Fruit fly (Drosophila melanogaster): Measurements from ENCODE around the gene BoYb.

The BoYb gene

dm6 chr3L:22901612-22902011 lies at the start of gene BoYb:
BoYb (plus strand) TSS chr3L:22901912.
- TF ChIP-seq CTCF (optimal IDR thresholded peaks at IDR 0.05): no peak
- no peak for TF ChIP-seq CG8478 (optimal IDR thresholded peaks at IDR 0.05)

DNA sequence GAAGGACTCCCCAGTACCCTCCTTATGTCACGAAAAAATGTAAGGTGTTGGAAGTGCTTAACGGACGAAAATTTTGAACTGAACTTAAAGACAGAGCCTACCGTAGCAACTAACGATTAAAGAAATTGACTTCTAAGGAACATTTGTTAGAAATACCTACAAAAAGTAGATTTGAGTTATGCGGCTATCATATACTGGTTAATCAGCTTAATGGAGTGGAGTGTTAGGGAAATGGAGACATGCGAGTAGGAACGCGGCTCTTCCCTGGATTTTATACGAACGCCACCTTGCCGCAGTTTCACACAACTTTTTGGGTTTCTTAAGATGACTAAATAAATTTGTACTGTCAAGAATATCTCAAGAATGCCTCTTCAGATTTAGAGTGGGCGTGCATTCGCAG lies 48.3 kb upstream of the BoYb start, which contains the start of gene CG32462:
CG32462 (minus strand) TSS at position 101 of the 400 bp plus-strand sequence.
- TF ChIP-seq CTCF (optimal IDR thresholded peaks at IDR 0.05) (no peak), CG8478 (optimal IDR thresholded peaks at IDR 0.05) (no peak)

- TF ChIP-seq CG8478 (optimal IDR thresholded peaks at IDR 0.05): no peak
Observed at dm6 chr3L:22856009-22856477, 45.7 kb upstream of the BoYb start, which contains the start of gene CG32459. CG32459 (minus strand) TSS chr3L:22856059.

dm6 chr3L:22860487-22860886 lies 41.2 kb upstream of the BoYb start, which contains the start of gene CG13239:
CG13239 (plus strand) TSS chr3L:22860787.
- no peak for TF ChIP-seq CTCF (optimal IDR thresholded peaks at IDR 0.05)

DNA sequence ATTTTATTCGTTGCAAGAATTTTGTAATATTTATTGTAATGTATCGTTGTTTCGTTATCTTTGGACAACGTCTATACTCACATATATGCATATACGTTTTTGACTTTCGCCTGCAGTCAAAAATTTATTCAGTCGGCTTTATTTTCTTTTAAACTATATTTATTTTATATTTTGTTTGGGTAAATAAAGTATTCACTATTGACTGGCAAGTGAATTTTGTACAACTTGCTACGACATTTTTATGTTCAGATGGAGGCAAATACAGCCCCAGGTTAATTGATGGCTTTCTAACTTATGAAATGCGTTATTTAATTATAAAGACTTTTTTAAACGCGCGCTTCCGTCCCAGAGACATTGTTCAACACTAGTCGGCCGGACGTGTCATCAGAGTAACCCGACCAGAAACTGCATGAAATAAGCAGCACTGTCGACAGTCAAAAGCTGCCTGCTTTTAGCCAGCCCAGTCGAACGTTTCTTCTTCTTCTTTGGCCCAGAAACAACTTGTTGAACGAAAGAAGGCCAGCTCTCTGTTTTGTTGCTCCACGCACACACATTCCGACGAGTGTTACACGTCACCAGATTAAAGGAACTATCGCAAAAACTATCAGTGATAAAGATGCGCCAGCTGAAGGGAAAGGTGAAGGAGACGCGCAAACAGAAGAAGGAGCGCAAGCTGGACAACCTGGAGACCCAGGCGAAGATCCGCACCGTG lies 38.2 kb upstream of the BoYb start, which contains the start of gene CG33169:
CG33169 (plus strand) TSS at position 498 of the 712 bp plus-strand sequence.
- TF ChIP-seq CTCF (optimal IDR thresholded peaks at IDR 0.05): peak in 1 of 2 experiments; percentile 53
- TF ChIP-seq CG8478 (optimal IDR thresholded peaks at IDR 0.05): no peak

- no peak for TF ChIP-seq CG8478 (optimal IDR thresholded peaks at IDR 0.05)
- no peak for TF ChIP-seq CTCF (optimal IDR thresholded peaks at IDR 0.05)
Observed at dm6 chr3L:22864254-22865060, 37.3 kb upstream of the BoYb start, which contains the start of gene CG33170. CG33170 (plus strand) TSS chr3L:22864600.

- TF ChIP-seq CTCF (optimal IDR thresholded peaks at IDR 0.05): no peak
- no peak for TF ChIP-seq CG8478 (optimal IDR thresholded peaks at IDR 0.05)
Observed at dm6 chr3L:22865061-22865418, 36.7 kb upstream of the BoYb start.

DNA sequence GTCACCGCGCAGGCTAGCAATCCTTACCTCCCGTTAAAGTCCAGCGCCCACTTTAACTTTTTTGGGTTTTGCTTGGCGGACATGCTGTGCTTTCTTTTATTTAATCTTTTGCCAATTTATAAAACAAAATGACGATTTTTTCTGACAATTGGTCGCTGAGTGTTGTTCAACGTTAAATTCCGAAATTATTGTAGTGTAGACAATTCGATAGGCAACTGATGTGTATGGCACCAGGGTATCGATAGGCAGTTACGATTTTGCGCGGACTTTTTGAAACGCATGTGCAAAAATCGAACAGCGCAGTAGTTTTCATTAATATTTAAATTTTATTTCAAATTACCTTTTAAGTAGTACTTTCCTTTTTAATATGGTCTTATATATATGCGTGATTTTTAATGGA lies 33.6 kb upstream of the BoYb start, which contains the start of gene EMC4:
EMC4 (minus strand) TSS at position 174 of the 400 bp plus-strand sequence.
- TF ChIP-seq CG8478 (optimal IDR thresholded peaks at IDR 0.05): no peak
- TF ChIP-seq CTCF (optimal IDR thresholded peaks at IDR 0.05): no peak

dm6 chr3L:22870378-22870777 lies 31.3 kb upstream of the BoYb start:
- no peak for TF ChIP-seq CTCF (optimal IDR thresholded peaks at IDR 0.05)
- no peak for TF ChIP-seq CG8478 (optimal IDR thresholded peaks at IDR 0.05)

- TF ChIP-seq CTCF (optimal IDR thresholded peaks at IDR 0.05) (no peak), CG8478 (optimal IDR thresholded peaks at IDR 0.05) (no peak)
Observed at dm6 chr3L:22871030-22871844, 30.5 kb upstream of the BoYb start.

DNA sequence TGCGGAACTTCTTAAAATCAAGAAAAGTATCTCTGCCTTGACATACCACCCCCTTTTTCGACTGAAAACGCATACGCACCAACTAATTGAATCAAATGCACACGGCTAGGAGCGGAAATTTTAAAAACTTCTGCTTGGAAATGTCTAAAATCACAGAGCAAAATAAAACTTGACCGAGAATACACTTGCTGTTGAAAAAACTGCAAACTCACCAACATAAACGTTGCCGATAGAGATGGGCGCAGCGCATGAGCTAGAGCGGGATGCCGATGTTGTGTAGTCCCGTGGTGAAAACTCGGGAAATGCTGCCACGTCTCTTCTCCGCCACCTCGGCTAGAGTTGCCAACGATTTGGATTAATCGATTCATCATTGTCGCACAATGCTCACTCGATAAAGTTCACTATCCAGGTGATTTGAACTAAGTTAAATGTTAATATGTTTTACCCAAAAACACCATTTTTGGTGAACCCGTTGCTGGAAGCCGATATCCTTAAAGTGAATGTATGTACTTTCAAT lies 29.8 kb upstream of the BoYb start, which contains the start of the genes CG11109 and Arf1:
CG11109 (plus strand) TSS at position 356 of the 517 bp plus-strand sequence.
Arf1 (minus strand) TSS at position 387 of the 517 bp plus-strand sequence.
- TF ChIP-seq CG8478 (optimal IDR thresholded peaks at IDR 0.05) (no peak), CTCF (optimal IDR thresholded peaks at IDR 0.05) (no peak)

DNA sequence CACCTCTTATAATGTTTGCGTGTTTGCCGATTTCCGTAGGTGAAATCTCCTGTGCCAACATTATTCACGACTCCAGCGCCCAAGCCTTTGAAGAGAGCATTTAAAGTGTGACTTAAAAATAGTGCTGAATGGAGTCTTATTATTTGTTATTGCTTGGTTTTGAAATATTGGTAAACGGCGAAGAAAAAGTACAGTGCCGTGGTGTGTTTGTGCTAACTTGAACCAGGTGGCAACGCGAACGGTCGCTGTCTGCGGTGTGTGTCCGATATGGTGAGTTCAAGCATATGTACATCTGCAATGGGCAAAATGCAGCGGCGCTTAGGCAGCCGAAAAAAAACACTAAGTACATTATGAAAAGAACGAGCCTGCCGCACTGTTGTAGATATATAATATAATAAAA lies 23.8 kb upstream of the BoYb start:
- TF ChIP-seq CG8478 (optimal IDR thresholded peaks at IDR 0.05) (no peak), CTCF (optimal IDR thresholded peaks at IDR 0.05) (no peak)

dm6 chr3L:22878723-22879343 lies 22.9 kb upstream of the BoYb start, which contains the start of the genes Chro and Ssl1:
Chro (minus strand) TSS chr3L:22878984.
Ssl1 (plus strand) TSS chr3L:22879089.
- TF ChIP-seq CG8478 (optimal IDR thresholded peaks at IDR 0.05) (no peak), CTCF (optimal IDR thresholded peaks at IDR 0.05) (no peak)

dm6 chr3L:22879344-22879723 lies 22.4 kb upstream of the BoYb start:
- TF ChIP-seq CG8478 (optimal IDR thresholded peaks at IDR 0.05) (no peak), CTCF (optimal IDR thresholded peaks at IDR 0.05) (no peak)
